Fruit fly (Drosophila melanogaster) whole organism: ENCODE data around the gene CG9396.

ENCODE experiments used
- CG8478 ChIP-seq: fragments of >200 bp; optimal IDR thresholded peaks from 2 replicates; lab custom pipeline; 2018; ENCODE audit warnings: inconsistent platforms
- Dll ChIP-seq: fragments of >200 bp; optimal IDR thresholded peaks from 2 replicates; lab custom pipeline; 2017
- EcR ChIP-seq, 2 experiments: fragments of >200 bp; optimal IDR thresholded peaks; 2 replicates each; lab custom pipeline; 2017; ENCODE audit warnings: missing biosample characterization in 2 of 2, missing genetic modification characterization in 2 of 2, missing genetic modification reagents in 2 of 2
- pan ChIP-seq: fragments of >200 bp; optimal IDR thresholded peaks from 2 replicates; lab custom pipeline; 2017
- psq ChIP-seq: fragments of >200 bp; optimal IDR thresholded peaks from 2 replicates; lab custom pipeline; 2017
- usp ChIP-seq: fragments of >200 bp; optimal IDR thresholded peaks from 2 replicates; lab custom pipeline; 2017; ENCODE audit warnings: missing biosample characterization, missing genetic modification characterization, mixed read lengths

CG9396 gene

DNA sequence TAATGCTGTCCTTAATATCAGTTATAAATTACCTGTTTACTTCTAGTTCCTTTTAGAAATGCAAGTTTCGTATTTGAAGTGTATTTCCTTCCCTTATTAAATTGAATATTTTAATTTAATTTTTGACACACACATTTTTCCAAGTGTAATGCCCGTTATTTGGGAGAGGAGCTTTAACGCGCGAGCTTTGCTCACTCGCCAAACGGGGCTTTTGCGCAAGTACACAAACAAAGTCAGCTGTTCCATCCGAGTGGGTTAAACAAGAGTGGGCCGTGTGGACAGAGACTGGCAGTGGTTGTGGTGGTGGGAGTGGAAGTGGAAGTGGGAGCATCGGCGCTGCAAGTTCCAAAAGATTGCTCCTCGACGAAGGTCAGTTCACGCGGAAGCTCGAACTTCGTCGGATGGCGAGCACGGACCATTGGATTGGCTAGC, 9.7 kb upstream of the CG9396 start, which contains the start of gene CG8301:
CG8301 (plus strand) TSS at position 218 of the 432 bp plus-strand sequence.
- TF ChIP-seq EcR (GFP tag; optimal IDR thresholded peaks at IDR 0.05; lab: Kevin White, UChicago) = no peak

DNA sequence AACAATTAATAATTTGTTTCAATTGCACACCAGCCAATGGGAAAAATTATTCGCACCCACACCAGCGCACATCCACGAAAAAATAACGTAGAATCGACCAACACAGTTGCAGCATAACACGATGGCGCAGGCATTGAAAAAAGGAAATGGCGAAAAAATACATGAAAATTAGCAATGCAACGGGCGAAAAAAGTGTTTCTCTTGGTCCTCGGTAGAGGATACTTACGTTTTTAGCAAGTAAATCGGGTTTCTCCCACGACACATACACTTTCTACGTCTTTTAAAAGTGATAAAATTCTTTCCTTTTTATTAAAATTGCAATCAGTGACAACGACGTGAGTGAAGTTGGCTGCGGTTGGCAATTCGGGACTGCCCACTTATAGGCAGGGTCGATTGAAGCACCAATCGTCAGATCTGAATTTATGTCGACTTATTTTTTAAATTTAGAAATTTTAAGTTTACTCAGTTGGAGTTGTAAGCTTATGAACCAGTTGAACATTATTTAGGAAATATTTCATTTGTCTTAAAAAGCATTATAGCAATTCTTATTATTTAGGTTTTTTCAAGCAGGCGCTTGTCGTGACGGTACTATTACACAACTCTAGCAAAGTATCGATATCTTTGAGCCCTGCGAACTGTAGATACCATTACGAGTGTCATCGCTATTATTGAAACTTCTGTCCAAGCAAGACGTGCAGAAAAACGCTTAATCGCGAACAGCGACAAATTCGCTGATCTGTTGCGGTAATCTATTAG, 6.1 kb upstream of the CG9396 start, which contains the start of the genes Kap-alpha3 and Son:
Kap-alpha3 (minus strand) TSS at position 352 of the 756 bp plus-strand sequence.
Son (plus strand) TSS at position 661 of the 756 bp plus-strand sequence.
- TF ChIP-seq EcR (GFP tag; optimal IDR thresholded peaks at IDR 0.05; lab: Kevin White, UChicago) (no peak), CG8478 (lab: Kevin White, UChicago) (no peak), Dll (lab: Kevin White, UChicago) (no peak)

DNA sequence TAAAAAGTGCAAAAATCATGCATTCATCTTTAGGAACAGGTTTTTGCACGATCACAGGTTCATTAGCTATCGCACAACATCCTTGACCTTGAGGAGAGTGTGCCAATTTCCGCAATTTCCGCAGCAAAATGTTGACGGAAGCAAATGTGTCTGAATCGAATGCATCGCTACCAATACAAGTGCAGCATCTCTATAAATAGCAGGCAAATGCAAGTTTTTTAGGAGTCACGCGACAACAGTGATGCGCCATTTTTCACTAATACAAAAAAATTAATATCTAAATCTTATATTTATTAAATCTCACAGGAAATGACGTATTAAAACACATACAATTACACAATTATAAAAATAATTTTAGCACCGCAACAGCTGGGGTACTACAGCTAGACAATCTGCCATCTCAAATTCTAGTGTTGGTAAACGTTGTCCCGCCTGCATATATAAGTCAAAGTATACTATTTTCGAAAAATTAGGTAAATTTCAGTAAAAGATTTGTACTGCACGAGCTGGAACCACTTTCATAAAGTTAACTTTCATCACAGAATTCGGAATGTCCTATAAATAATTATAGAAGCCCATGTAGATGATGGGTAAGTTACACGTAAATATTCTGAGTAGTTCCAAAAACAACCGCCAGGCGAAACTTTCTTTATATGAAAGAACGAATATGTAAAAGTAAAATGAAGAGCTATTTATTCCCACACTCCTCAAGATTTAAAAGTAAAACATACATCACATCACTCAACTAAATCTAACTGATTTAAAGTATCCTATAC, 2.6 kb upstream of the CG9396 start, which contains the start of gene CG9399:
CG9399 (minus strand) TSS at position 400 of the 776 bp plus-strand sequence.
- TF ChIP-seq pan (lab: Kevin White, UChicago) (no peak), CG8478 (lab: Kevin White, UChicago) (no peak), Dll (lab: Kevin White, UChicago) (no peak), EcR (GFP tag; optimal IDR thresholded peaks at IDR 0.05; lab: Kevin White, UChicago) (no peak), psq (no peak), usp (GFP tag; lab: Kevin White, UChicago) (no peak)

DNA sequence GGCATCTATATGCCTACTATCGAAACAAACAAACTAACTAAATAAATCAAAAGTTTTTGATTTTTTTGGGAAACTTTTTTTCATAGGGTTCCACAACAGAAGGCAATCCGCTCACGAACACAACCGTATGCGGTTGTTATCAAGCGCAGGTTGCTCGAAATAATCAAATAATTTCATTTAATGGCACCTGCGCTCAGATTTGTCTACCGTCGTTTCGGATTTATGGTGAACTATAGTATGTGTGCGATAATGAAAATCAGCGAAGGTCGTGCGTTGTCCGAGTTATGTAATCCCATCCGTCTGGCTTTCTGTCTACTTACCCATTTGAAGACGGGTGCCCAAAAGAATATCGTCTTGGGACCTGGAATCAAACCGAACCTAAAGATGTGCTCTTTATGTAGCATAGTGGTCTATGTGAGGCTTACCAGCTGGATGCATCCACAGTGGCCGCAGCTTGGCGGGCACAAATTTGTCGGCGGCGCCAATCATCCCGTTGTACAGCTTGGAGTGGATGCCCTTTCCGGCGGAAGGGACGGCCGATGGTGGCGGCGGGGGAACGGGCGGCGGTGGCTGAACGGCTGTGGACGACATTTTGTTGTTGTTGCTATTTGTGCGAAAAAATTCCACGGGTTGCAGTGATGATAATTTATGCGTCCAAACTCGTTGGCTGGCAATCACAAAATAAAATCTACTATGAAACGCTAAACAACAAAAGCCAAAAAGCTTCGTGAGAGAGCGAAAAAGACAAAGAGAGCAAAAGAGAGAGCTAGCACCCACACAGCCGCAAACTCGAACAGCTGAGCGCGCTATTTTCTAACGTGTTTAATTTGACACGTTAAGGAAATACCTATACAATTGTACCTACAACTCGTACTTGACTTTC, 1.7 kb upstream of the CG9396 start:
- TF ChIP-seq CG8478 (lab: Kevin White, UChicago) (no peak), EcR (GFP tag; optimal IDR thresholded peaks at IDR 0.05; lab: Kevin White, UChicago) (no peak), pan (lab: Kevin White, UChicago) (no peak), psq (no peak), Dll (lab: Kevin White, UChicago) (no peak), usp (GFP tag; lab: Kevin White, UChicago) (no peak)

DNA sequence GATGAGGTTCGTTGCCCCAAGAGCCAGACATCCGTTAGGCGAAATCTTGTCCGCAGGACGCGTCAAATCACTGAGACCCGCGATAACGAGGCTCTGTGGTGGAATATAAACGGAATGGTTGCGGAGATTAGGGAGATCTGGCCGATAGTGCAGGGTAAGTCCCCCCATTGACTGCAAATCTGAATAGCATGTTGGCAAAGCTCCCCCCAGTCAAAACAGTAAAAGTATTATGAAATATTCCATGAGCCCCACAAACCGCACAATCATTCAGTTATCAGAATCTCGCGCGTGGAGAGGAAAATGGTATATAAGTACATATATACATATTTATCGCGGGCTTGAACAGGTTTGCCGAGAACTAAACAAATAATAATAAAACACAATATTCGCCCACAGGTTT, 766 bp downstream of the CG9396 start:
- no peak for TF ChIP-seq pan (lab: Kevin White, UChicago)
- TF ChIP-seq EcR (GFP tag; optimal IDR thresholded peaks at IDR 0.05; lab: Kevin White, UChicago) = no peak
- no peak for TF ChIP-seq psq
- TF ChIP-seq CG8478 (lab: Kevin White, UChicago) = no peak
- no peak for TF ChIP-seq Dll (lab: Kevin White, UChicago)
- TF ChIP-seq usp (GFP tag; lab: Kevin White, UChicago) = no peak

DNA sequence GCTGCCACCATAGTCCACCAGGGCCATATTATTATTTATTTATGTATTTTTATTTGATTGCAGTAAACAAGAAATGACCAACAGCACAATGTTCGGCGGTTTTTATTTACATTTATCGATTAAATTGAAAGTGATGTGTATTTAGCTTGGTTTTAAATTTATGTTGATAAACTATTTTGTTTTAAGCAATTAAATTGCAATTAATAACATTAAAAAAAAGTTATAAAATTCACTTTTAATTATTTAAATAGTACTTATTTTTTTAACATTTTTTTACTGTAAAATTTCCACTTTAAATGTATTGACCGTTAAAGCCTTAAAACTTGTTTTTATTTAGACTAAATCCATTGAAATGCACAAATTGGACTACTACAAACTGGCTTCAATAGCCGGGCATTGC, 1.3 kb downstream of the CG9396 start, which contains the start of gene CG16790:
CG16790 (minus strand) TSS at position 101 of the 400 bp plus-strand sequence.
- TF ChIP-seq pan (lab: Kevin White, UChicago) = no peak
- TF ChIP-seq usp (GFP tag; lab: Kevin White, UChicago) = no peak
- no peak for TF ChIP-seq psq
- TF ChIP-seq Dll (lab: Kevin White, UChicago) = no peak

DNA sequence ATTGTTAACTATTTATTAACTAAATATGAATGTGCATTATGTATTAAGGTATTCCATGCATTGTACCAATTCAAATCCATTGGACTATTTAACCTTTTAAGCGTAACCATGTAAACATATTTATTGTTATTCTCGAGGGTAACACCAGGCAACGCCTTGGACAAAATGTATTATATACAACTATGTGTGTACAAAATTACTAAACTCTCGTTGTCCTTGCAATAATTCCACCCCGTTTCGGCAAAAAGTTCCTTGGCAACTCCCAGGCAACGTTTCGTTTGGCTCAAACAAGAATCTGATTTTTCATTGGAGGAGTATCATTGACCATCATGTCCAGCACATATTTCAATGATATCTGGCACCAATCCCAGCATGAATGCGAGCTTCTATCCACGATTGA, 5.5 kb downstream of the CG9396 start, which contains the start of gene CG16789:
CG16789 (plus strand) TSS at position 301 of the 400 bp plus-strand sequence.
- TF ChIP-seq psq (no peak), EcR (GFP tag; optimal IDR thresholded peaks at IDR 0.05; lab: Kevin White, UChicago) (no peak), CG8478 (lab: Kevin White, UChicago) (no peak), Dll (lab: Kevin White, UChicago) (no peak), pan (lab: Kevin White, UChicago) (no peak), usp (GFP tag; lab: Kevin White, UChicago) (no peak)

DNA sequence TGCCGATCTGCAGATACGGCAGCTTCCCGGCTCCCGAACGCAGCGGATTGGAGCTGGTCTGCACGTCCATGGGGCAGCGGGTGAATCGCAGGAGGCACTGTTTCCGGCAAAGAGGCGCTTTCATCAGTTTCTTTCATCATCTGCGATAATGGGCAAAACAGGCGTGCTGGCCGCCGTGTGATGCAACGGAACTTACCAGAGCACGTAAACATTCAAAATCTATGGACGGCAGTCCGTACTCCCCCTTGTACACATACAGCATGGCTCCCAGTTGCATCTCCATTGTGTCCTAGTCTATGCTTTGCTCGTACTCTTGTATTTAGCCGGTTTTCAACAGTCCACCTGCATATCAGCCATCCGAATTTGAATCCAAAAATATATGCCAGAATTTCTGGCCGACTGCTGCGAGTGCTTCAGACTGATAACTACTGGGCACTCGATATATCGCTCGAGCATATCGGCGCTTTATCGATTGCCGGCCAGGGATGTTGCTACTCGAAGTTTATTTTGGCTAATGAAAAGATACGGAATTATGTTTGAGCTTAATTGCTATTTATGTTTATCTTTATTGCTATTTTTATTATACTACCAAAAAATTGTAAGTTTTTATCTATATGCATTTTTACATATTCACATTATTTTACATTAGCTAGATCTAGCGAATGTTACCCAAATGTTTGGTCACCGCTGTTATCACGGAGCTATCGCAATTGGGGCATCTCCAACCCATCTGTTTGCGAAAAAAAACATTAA, 8.0 kb downstream of the CG9396 start, which contains the start of the genes CG9393 and Vps45:
CG9393 (minus strand) TSS at position 434 of the 753 bp plus-strand sequence.
Vps45 (plus strand) TSS at position 685 of the 753 bp plus-strand sequence.
- TF ChIP-seq CG8478 (lab: Kevin White, UChicago) = no peak
- TF ChIP-seq EcR (GFP tag; optimal IDR thresholded peaks at IDR 0.05; lab: Kevin White, UChicago) = no peak
- no peak for TF ChIP-seq usp (GFP tag; lab: Kevin White, UChicago)

DNA sequence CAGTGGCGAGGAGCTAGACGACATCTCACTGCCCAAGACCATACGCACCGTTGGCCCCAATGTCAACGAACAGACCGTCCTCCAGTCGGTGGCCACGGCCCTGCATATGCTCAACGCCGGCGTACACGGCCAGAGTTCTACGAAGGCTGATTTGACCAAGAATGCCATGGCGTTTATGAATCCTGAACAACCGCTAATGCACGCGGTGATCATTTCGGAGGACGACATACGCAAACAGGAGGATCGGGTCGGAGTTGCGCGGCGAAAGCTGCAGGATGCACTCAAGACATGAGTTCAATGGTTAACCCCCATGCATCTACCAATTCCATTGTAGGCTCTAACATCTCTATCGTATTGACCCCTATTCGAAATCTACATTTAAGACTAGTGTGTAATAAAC, 10.3 kb downstream of the CG9396 start:
- TF ChIP-seq usp (GFP tag; lab: Kevin White, UChicago) (no peak), pan (lab: Kevin White, UChicago) (no peak), psq (no peak), EcR (GFP tag; optimal IDR thresholded peaks at IDR 0.05; lab: Kevin White, UChicago) (no peak), Dll (lab: Kevin White, UChicago) (no peak), CG8478 (lab: Kevin White, UChicago) (no peak)

DNA sequence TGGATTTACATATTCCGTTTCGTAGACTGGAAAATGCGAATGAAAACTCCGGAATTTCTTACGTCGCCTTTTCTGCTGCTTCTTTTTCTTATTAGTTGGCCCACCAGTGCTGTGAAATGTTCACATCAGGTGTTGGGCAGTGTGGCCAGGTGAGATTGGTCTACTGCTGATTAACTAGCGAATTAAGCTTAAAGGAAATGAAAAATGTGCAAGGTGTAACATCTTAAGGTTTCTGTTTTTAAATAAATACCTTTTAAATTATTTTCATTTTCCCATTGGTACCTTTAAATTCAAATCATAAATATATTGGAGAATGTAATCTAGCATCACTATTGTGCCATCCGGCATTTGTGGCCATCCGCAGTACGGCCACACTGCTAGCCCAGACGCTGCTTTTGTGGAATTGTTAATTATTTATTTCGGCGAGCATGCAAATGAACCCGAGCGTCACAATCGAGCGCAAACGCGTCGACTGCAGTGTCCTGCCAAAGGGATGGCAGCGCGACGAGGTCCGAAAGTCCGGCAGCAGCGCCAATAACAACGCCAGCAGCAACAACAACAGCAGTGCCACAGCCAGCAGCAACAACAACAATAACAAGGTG, 11.9 kb downstream of the CG9396 start, which contains the start of the genes AP-1mu and MBD-like:
AP-1mu (minus strand) TSS at position 113 of the 602 bp plus-strand sequence.
MBD-like (plus strand) TSS at position 348 of the 602 bp plus-strand sequence.
- TF ChIP-seq usp (GFP tag; lab: Kevin White, UChicago) (no peak), pan (lab: Kevin White, UChicago) (no peak), Dll (lab: Kevin White, UChicago) (no peak), EcR (GFP tag; optimal IDR thresholded peaks at IDR 0.05; lab: Kevin White, UChicago) (no peak), CG8478 (lab: Kevin White, UChicago) (no peak), psq (no peak)
